Fruit fly (Drosophila melanogaster): Measurements from ENCODE around the gene hng3.

- TF ChIP-seq HmgD (GFP tag; optimal IDR thresholded peaks at IDR 0.05) (no peak), usp (GFP tag; optimal IDR thresholded peaks at IDR 0.05) (no peak), gsb-n (tag; optimal IDR thresholded peaks at IDR 0.05) (peak; percentile 57), Sox102F (GFP tag; optimal IDR thresholded peaks at IDR 0.05) (no peak)
Measured at dm6 chr3L:748329-749198, 6.7 kb downstream of the hng3 start.

All from whole organism, embryonic.